Worm (Caenorhabditis elegans): ENCODE data around the gene cest-10.
A peak's percentile ranks its signal among the peaks of the same experiment; 100 is the strongest.

The cest-10 gene

DNA sequence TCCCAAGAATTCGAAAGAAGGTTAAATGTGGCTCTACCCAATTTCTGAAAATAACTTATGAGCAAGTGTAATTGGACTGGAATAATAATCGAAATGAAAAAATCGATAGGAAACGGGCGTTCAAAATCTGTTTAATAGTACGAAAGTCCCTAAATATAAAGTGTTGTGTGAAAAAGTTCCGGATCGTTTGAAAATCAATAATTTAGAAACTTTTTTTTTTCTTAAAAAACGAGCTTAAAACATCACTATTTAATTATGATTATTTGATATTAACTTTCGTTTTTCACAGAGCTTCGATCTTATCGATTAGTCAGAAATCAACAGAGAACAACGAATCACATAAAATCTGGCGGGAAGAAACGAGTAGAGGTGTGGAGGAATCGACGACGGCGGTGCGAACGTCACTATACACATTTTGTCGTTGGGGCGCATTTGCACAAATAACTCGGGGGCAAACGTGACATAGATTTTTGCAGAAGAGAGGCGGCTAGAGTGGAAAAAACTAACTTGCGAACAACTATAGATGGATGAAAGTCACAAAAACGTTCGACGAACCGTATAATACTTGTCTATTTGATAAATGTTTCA, 35.6 kb upstream of the cest-10 start, which contains the start of gene hecd-1:
TSS of gene hecd-1 (minus strand) at position 51 of the 588 bp plus-strand sequence.
- no peak for TF ChIP-seq ceh-28 (tag; optimal IDR thresholded peaks at IDR 0.05)
- no peak for TF ChIP-seq nhr-76 (tag; optimal IDR thresholded peaks at IDR 0.05)
- TF ChIP-seq daf-12 (tag; optimal IDR thresholded peaks at IDR 0.05): no peak
- TF ChIP-seq hmg-11 (tag; optimal IDR thresholded peaks at IDR 0.05): no peak
- no peak for TF ChIP-seq mml-1 (tag; optimal IDR thresholded peaks at IDR 0.05)
- TF ChIP-seq tbx-2 (tag; optimal IDR thresholded peaks at IDR 0.05): no peak
- TF ChIP-seq nhr-237 (tag; optimal IDR thresholded peaks at IDR 0.05): no peak
- peak; percentile 7 for TF ChIP-seq nhr-25 (tag; optimal IDR thresholded peaks at IDR 0.05)
- TF ChIP-seq lin-15B (tag; optimal IDR thresholded peaks at IDR 0.05): peak; percentile 30

DNA sequence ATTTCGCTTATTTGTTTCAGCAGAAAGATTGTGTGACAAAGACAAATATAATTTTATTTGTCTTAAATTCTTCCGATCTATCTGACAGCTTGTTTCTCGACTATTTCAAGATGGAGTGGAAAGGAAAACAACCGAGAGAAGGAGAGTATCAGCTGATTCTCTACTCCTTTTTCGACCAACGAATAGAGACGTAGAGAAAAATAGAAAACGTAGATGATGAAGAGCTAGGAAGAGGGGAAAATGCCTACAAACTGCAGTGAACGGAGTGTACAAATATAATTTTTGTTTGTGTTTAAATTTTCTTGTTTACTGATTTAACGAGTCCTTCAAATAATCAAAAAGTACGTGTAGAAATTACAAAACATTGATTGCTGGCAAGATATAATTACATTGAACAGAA, 32.6 kb upstream of the cest-10 start:
- TF ChIP-seq elt-2 (tag; optimal IDR thresholded peaks at IDR 0.05) (peak; percentile 11), lin-15B (tag; optimal IDR thresholded peaks at IDR 0.05) (peak; percentile 8), snpc-4 (tag; optimal IDR thresholded peaks at IDR 0.05) (peak; percentile 55), pha-4 (tag; optimal IDR thresholded peaks at IDR 0.05) (peak; percentile 90), hmg-11 (tag; optimal IDR thresholded peaks at IDR 0.05) (peak; percentile 33), nfya-1 (tag; optimal IDR thresholded peaks at IDR 0.05; ENCODE audit: insufficient read depth) (peak; percentile 32), ztf-11 (tag; optimal IDR thresholded peaks at IDR 0.05) (no peak), egl-27 (tag; optimal IDR thresholded peaks at IDR 0.05) (no peak)

DNA sequence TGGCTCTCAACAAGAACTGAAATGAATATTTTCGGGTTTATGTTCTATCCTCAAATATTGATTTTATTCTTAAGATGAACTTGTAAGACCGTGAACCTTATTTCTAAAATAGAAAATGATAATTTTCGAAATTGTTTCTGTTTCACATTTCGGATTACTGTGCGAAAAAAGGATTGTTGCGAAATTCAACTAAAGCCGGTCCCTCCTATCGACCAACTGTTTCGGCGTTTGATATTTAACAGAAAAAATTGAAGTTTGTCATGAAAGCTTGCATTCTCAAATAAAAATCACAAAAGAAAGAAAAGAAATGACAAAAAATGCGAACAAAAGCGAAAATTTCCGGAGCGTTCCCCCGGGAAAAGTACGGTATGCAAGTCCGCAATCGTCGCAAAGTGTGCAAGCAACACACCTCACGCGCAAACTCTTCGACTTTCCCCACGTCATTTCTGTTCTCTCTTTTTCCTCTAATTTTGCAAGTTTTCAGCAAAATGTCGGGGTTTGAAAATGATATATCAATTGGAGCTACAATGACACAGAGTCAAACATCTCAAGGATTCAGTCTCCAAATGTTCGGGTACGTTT, 31.2 kb upstream of the cest-10 start, which contains the start of gene C34D4.4:
TSS of gene C34D4.4 (plus strand) at position 342 of the 582 bp plus-strand sequence.
- TF ChIP-seq jun-1 (tag; optimal IDR thresholded peaks at IDR 0.05): no peak
- no peak for TF ChIP-seq eor-1 (tag; optimal IDR thresholded peaks at IDR 0.05)
- no peak for TF ChIP-seq daf-12 (tag; optimal IDR thresholded peaks at IDR 0.05)
- TF ChIP-seq mdl-1 (tag; optimal IDR thresholded peaks at IDR 0.05): no peak
- TF ChIP-seq nhr-23 (tag; optimal IDR thresholded peaks at IDR 0.05): no peak
- TF ChIP-seq egl-27 (tag; optimal IDR thresholded peaks at IDR 0.05): no peak
- no peak for TF ChIP-seq ztf-11 (tag; optimal IDR thresholded peaks at IDR 0.05)
- TF ChIP-seq lin-39 (tag; optimal IDR thresholded peaks at IDR 0.05): peak; percentile 14
- TF ChIP-seq hmg-11 (tag; optimal IDR thresholded peaks at IDR 0.05): peak; percentile 23
- TF ChIP-seq nhr-25 (tag; optimal IDR thresholded peaks at IDR 0.05): peak; percentile 16
- peak; percentile 16 for TF ChIP-seq ama-1 (optimal IDR thresholded peaks at IDR 0.05)
- TF ChIP-seq nfya-1 (tag; optimal IDR thresholded peaks at IDR 0.05; ENCODE audit: insufficient read depth): peak; percentile 75
- TF ChIP-seq ZK546.5 (tag; optimal IDR thresholded peaks at IDR 0.05): no peak
- TF ChIP-seq pqm-1 (tag; optimal IDR thresholded peaks at IDR 0.05): no peak
- no peak for TF ChIP-seq egl-5 (tag; optimal IDR thresholded peaks at IDR 0.05)
- peak; percentile 48 for TF ChIP-seq lin-15B (tag; optimal IDR thresholded peaks at IDR 0.05)
- peak; percentile 28 for TF ChIP-seq snpc-4 (tag; optimal IDR thresholded peaks at IDR 0.05)
- TF ChIP-seq ceh-9 (tag; optimal IDR thresholded peaks at IDR 0.05): no peak

DNA sequence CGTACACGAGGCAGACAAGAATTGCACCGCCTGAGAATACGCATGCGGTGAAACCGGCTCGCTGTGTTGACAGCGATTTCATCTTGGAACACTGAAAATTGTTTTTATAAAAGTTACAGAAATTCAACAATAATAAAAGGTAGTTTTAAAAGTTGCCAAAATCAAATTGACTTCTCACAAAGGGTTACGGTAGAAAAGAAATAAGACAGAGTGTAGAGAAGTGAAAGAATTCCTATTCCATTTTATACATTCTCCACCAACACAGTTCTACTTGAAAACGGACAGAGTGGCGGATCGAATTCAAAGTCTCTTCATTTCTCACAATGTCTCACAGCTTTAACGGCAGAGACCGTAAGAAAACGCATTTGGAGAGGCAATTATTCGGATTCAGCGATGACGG, 27.9 kb upstream of the cest-10 start, which contains the start of gene col-113:
TSS of gene col-113 (minus strand) at position 101 of the 400 bp plus-strand sequence.
- TF ChIP-seq nhr-28 (tag; optimal IDR thresholded peaks at IDR 0.05): no peak
- TF ChIP-seq elt-2 (tag; optimal IDR thresholded peaks at IDR 0.05): no peak
- no peak for TF ChIP-seq nfya-1 (tag; optimal IDR thresholded peaks at IDR 0.05; ENCODE audit: insufficient read depth)
- no peak for TF ChIP-seq nhr-77 (tag; optimal IDR thresholded peaks at IDR 0.05)
- no peak for TF ChIP-seq ceh-16 (tag; optimal IDR thresholded peaks at IDR 0.05)
- no peak for TF ChIP-seq zag-1 (tag; optimal IDR thresholded peaks at IDR 0.05)
- no peak for TF ChIP-seq ama-1 (optimal IDR thresholded peaks at IDR 0.05)
- TF ChIP-seq eor-1 (tag; optimal IDR thresholded peaks at IDR 0.05): no peak
- TF ChIP-seq nhr-25 (tag; optimal IDR thresholded peaks at IDR 0.05): no peak
- no peak for TF ChIP-seq aly-2 (tag; optimal IDR thresholded peaks at IDR 0.05)
- TF ChIP-seq ceh-82 (tag; optimal IDR thresholded peaks at IDR 0.05): no peak
- TF ChIP-seq nhr-43 (tag; optimal IDR thresholded peaks at IDR 0.05; ENCODE audit: poor library complexity, severe bottlenecking): no peak
- no peak for TF ChIP-seq elt-1 (tag; optimal IDR thresholded peaks at IDR 0.05)

DNA sequence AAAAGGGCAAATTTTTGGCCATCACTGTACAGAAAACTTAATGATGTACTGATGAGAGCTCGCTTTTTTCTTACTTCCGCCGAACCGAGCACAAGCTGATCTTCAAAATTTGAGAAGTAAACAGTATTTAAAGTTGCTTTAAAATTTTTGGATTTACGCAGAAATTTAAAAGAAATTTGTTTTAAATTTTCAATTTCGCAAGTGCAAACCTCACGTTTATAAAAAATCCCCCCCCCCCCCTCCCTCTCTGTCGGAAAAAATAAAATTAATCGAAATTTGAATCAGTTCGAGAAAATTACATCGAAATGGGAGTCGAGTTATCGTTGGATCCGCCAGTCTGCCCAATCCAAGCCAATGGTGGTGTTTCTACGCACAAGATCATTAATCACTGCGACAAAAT, 27.0 kb upstream of the cest-10 start, which contains the start of gene C34D4.3:
TSS of gene C34D4.3 (plus strand) at position 301 of the 400 bp plus-strand sequence.
- no peak for TF ChIP-seq daf-12 (tag; optimal IDR thresholded peaks at IDR 0.05)
- TF ChIP-seq ztf-4 (tag; optimal IDR thresholded peaks at IDR 0.05): no peak
- TF ChIP-seq ceh-82 (tag; optimal IDR thresholded peaks at IDR 0.05): no peak

Measured in whole organism, L3 larva.